Fruit fly (Drosophila melanogaster): ENCODE measurements around the gene CG34426.

DNA sequence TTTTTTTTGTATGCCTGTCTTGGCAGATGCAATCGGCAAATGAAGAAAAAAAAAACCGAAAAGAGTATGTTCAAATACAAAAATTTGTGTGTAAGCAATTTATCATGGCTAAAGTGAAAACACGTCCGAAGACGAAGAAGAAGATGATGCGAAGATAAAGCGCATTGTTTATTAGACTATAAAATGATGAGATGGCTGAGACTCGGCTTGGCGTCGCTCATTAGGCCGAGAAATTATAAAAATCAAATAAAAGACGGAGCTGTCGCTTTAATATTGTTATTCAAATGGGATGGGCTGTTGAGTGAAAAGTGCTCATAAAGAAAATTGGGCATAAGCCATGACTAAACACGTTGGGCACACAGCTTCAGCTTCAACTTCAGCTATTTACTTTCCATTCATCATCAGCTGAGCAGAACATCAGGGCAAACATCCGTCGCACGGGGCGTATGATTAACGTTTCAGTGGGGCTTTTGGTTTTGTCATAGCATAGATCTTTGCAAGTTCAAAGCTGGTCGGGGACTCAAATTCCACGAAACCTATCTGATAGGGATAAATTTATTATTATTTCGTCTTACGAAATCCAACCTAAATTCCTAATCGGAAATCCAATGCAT, 31.5 kb upstream of the CG34426 start:
- no peak for TF ChIP-seq toe (GFP tag; optimal IDR thresholded peaks at IDR 0.05)
- no peak for TF ChIP-seq Hr96 (GFP tag; optimal IDR thresholded peaks at IDR 0.05)
- no peak for TF ChIP-seq CG14711 (tag; optimal IDR thresholded peaks at IDR 0.05)
- TF ChIP-seq CG7101 (tag; optimal IDR thresholded peaks at IDR 0.05) = no peak
- TF ChIP-seq bab1 (GFP tag; optimal IDR thresholded peaks at IDR 0.05) = no peak
- no peak for TF ChIP-seq CG12768 (GFP tag; optimal IDR thresholded peaks at IDR 0.05)
- TF ChIP-seq Clk (GFP tag; optimal IDR thresholded peaks at IDR 0.05) = no peak
- no peak for TF ChIP-seq kay (GFP tag; ENCODE audit: borderline replicate concordance)

Measured in whole organism, adult.